Fruit fly (Drosophila melanogaster) whole organism, embryonic: ENCODE data around the gene CG13766.

Experiments
- Abd-B ChIP-seq: fragments of 200-800 bp; sonication (Bioruptor generic); optimal IDR thresholded peaks from 2 replicates; lab custom pipeline; 2018; ENCODE audit warnings: missing biosample characterization, mild to moderate bottlenecking, missing genetic modification characterization, moderate library complexity
- Asciz ChIP-seq: fragments of 200-800 bp; sonication (Bioruptor generic); optimal IDR thresholded peaks from 2 replicates; lab custom pipeline; 2017; ENCODE audit warnings: missing biosample characterization, mild to moderate bottlenecking, missing genetic modification characterization, missing genetic modification reagents
- B-H2 ChIP-seq: fragments of 200-800 bp; sonication (Bioruptor generic); optimal IDR thresholded peaks from 2 replicates; lab custom pipeline; 2018; ENCODE audit warnings: missing biosample characterization, mild to moderate bottlenecking, missing genetic modification characterization
- CG10366 ChIP-seq: fragments of 200-800 bp; sonication (Bioruptor generic); IDR thresholded peaks from 2 replicates; pipeline ENCODE4 v1.3.6; 2022; ENCODE audit warnings: missing biosample characterization, missing genetic modification characterization
- CG10462 ChIP-seq: fragments of 200-800 bp; sonication (Bioruptor generic); optimal IDR thresholded peaks from 2 replicates; lab custom pipeline; 2016; ENCODE audit warnings: missing biosample characterization, missing genetic modification characterization
- CG10565 ChIP-seq: fragments of 200-800 bp; sonication (Bioruptor generic); optimal IDR thresholded peaks from 3 replicates; lab custom pipeline; 2016; ENCODE audit warnings: missing biosample characterization, mild to moderate bottlenecking, missing genetic modification characterization
- CG11560 ChIP-seq: fragments of 200-800 bp; sonication (Bioruptor generic); IDR thresholded peaks from 3 replicates; pipeline ENCODE4 v1.3.6; 2022; ENCODE audit warnings: missing biosample characterization, missing genetic modification characterization
- CG11695 ChIP-seq: fragments of 200-800 bp; sonication (Bioruptor generic); IDR thresholded peaks from 3 replicates; pipeline ENCODE4 v1.3.6; 2022; ENCODE audit warnings: missing biosample characterization, missing genetic modification characterization
- CG12104 ChIP-seq: fragments of 200-800 bp; sonication (Bioruptor generic); optimal IDR thresholded peaks from 3 replicates; lab custom pipeline; 2016; ENCODE audit warnings: missing biosample characterization, missing genetic modification characterization
- CG12659 ChIP-seq: fragments of 200-800 bp; sonication (Bioruptor generic); optimal IDR thresholded peaks from 3 replicates; lab custom pipeline; 2017; ENCODE audit warnings: mild to moderate bottlenecking, missing biosample characterization, missing genetic modification reagents, missing genetic modification characterization
- CG13123 ChIP-seq: fragments of 200-800 bp; sonication (Bioruptor generic); optimal IDR thresholded peaks from 2 replicates; lab custom pipeline; 2016; ENCODE audit warnings: missing biosample characterization, missing genetic modification characterization
- CG15073 ChIP-seq: fragments of 200-800 bp; sonication (Bioruptor generic); optimal IDR thresholded peaks from 2 replicates; lab custom pipeline; 2016; ENCODE audit warnings: missing biosample characterization, missing genetic modification characterization
- CG17912 ChIP-seq: fragments of 200-800 bp; sonication (Bioruptor generic); optimal IDR thresholded peaks from 2 replicates; lab custom pipeline; 2018; ENCODE audit warnings: missing biosample characterization, mild to moderate bottlenecking, missing genetic modification characterization
- CG31365 ChIP-seq: fragments of 200-800 bp; sonication (Bioruptor generic); optimal IDR thresholded peaks from 2 replicates; lab custom pipeline; 2018; ENCODE audit warnings: missing biosample characterization, mild to moderate bottlenecking, missing genetic modification characterization
- CG4328 ChIP-seq: fragments of 200-800 bp; sonication (Bioruptor generic); optimal IDR thresholded peaks from 3 replicates; lab custom pipeline; 2017; ENCODE audit warnings: missing biosample characterization, missing genetic modification reagents, missing genetic modification characterization
- CG4424 ChIP-seq: fragments of 200-800 bp; sonication (Bioruptor generic); optimal IDR thresholded peaks from 3 replicates; lab custom pipeline; 2016; ENCODE audit warnings: missing biosample characterization, missing genetic modification characterization
- CG4707 ChIP-seq: fragments of 200-800 bp; sonication (Bioruptor generic); optimal IDR thresholded peaks from 2 replicates; lab custom pipeline; 2018; ENCODE audit warnings: missing biosample characterization, mild to moderate bottlenecking, missing genetic modification characterization, moderate library complexity
- CG7963 ChIP-seq: fragments of 200-800 bp; sonication (Bioruptor generic); IDR thresholded peaks from 3 replicates; pipeline ENCODE4 v1.3.6; 2022; ENCODE audit warnings: missing biosample characterization, missing genetic modification characterization; ENCODE audit not compliant: partially characterized antibody
- CG8290 ChIP-seq, 3 experiments: fragments of 200-800 bp; sonication (Bioruptor generic); optimal IDR thresholded peaks; 2 replicates each; lab custom pipeline; 2016 to 2019; ENCODE audit warnings: missing biosample characterization in 3 of 3, missing genetic modification characterization in 3 of 3, mild to moderate bottlenecking in 2 of 3, moderate library complexity in 1 of 3
- CG8765 ChIP-seq: fragments of 200-800 bp; sonication (Bioruptor generic); IDR thresholded peaks from 2 replicates; pipeline ENCODE4 v1.3.6; 2022; ENCODE audit warnings: missing biosample characterization, missing genetic modification characterization
- CG8924 ChIP-seq: fragments of 200-800 bp; optimal IDR thresholded peaks from 3 replicates; lab custom pipeline; 2019; ENCODE audit warnings: missing biosample characterization, mild to moderate bottlenecking, missing genetic modification characterization, moderate library complexity
- CG9817 ChIP-seq: fragments of 200-800 bp; sonication (Bioruptor generic); optimal IDR thresholded peaks from 2 replicates; lab custom pipeline; 2018; ENCODE audit warnings: missing biosample characterization, mild to moderate bottlenecking, missing genetic modification characterization, moderate library complexity
- CTCF ChIP-seq: fragments of 200-800 bp; sonication (Bioruptor generic); optimal IDR thresholded peaks from 2 replicates; lab custom pipeline; 2017; ENCODE audit warnings: missing biosample characterization, mild to moderate bottlenecking, missing genetic modification characterization, moderate library complexity
- CkIIα-i1 ChIP-seq: fragments of 200-800 bp; sonication (Bioruptor generic); IDR thresholded peaks from 2 replicates; pipeline ENCODE4 v1.3.6; 2022; ENCODE audit warnings: missing biosample characterization, missing genetic modification characterization
- D ChIP-seq, 2 experiments: fragments of 200-800 bp in 1 of 2; fragments of >200 bp in 1 of 2; sonication (Bioruptor generic) in 1 of 2; optimal IDR thresholded peaks; 2 replicates in 1 of 2; 3 replicates in 1 of 2; lab custom pipeline; 2017; ENCODE audit warnings: mild to moderate bottlenecking in 1 of 2, missing biosample characterization in 1 of 2, missing genetic modification characterization in 1 of 2, missing genetic modification reagents in 1 of 2
- Deaf1 ChIP-seq: fragments of 200-800 bp; optimal IDR thresholded peaks from 3 replicates; lab custom pipeline; 2019; ENCODE audit warnings: missing biosample characterization, mild to moderate bottlenecking, missing genetic modification characterization, moderate library complexity
- HLH54F ChIP-seq: fragments of 200-800 bp; sonication (Bioruptor generic); optimal IDR thresholded peaks from 3 replicates; lab custom pipeline; 2016; ENCODE audit warnings: missing biosample characterization, missing genetic modification characterization
- HmgD ChIP-seq: fragments of 200-800 bp; sonication (Bioruptor generic); optimal IDR thresholded peaks from 3 replicates; lab custom pipeline; 2016; ENCODE audit warnings: missing biosample characterization, missing genetic modification characterization
- HmgZ ChIP-seq: fragments of 200-800 bp; sonication (Bioruptor generic); optimal IDR thresholded peaks from 2 replicates; lab custom pipeline; 2018; ENCODE audit warnings: missing biosample characterization, mild to moderate bottlenecking, missing genetic modification characterization
- Nf-YC ChIP-seq: fragments of 200-800 bp; optimal IDR thresholded peaks from 3 replicates; lab custom pipeline; 2019; ENCODE audit warnings: missing biosample characterization, mild to moderate bottlenecking, missing genetic modification characterization, moderate library complexity
- Oaz ChIP-seq: fragments of 200-800 bp; sonication (Bioruptor generic); IDR thresholded peaks from 2 replicates; pipeline ENCODE4 v1.3.6; 2022; ENCODE audit warnings: missing biosample characterization, missing genetic modification characterization
- Side ChIP-seq: fragments of 200-800 bp; sonication (Bioruptor generic); optimal IDR thresholded peaks from 2 replicates; lab custom pipeline; 2016; ENCODE audit warnings: missing biosample characterization, missing genetic modification characterization
- Xrp1 ChIP-seq: fragments of 200-800 bp; sonication (Bioruptor generic); IDR thresholded peaks from 2 replicates; pipeline ENCODE4 v1.3.6; 2022; ENCODE audit warnings: missing biosample characterization, missing genetic modification characterization
- abd-A ChIP-seq: fragments of 200-800 bp; sonication (Bioruptor generic); optimal IDR thresholded peaks from 3 replicates; lab custom pipeline; 2019; ENCODE audit warnings: missing biosample characterization, mild to moderate bottlenecking, missing genetic modification characterization, moderate library complexity
- az2 ChIP-seq: fragments of 200-800 bp; sonication (Bioruptor generic); optimal IDR thresholded peaks from 3 replicates; lab custom pipeline; 2016; ENCODE audit warnings: missing biosample characterization, missing genetic modification characterization
- cwo ChIP-seq: fragments of 200-800 bp; sonication (Bioruptor generic); optimal IDR thresholded peaks from 3 replicates; lab custom pipeline; 2017; ENCODE audit warnings: missing biosample characterization, missing genetic modification characterization, mild to moderate bottlenecking, moderate library complexity, missing genetic modification reagents
- gsb ChIP-seq: fragments of 200-800 bp; sonication (Bioruptor generic); IDR thresholded peaks from 2 replicates; pipeline ENCODE4 v1.3.6; 2022; ENCODE audit warnings: missing biosample characterization, missing genetic modification characterization
- ind ChIP-seq: fragments of 200-800 bp; sonication (Bioruptor generic); optimal IDR thresholded peaks from 3 replicates; lab custom pipeline; 2016; ENCODE audit warnings: missing biosample characterization, missing genetic modification characterization
- inv ChIP-seq: fragments of 200-800 bp; sonication (Bioruptor generic); IDR thresholded peaks from 2 replicates; pipeline ENCODE4 v1.3.6; 2022; ENCODE audit warnings: missing biosample characterization, missing genetic modification characterization; ENCODE audit not compliant: partially characterized antibody
- jumu ChIP-seq: fragments of 200-800 bp; sonication (Bioruptor generic); optimal IDR thresholded peaks from 3 replicates; lab custom pipeline; 2016; ENCODE audit warnings: missing biosample characterization, missing genetic modification characterization
- kni ChIP-seq: fragments of 200-800 bp; sonication (Bioruptor generic); optimal IDR thresholded peaks from 3 replicates; lab custom pipeline; 2017; ENCODE audit warnings: mild to moderate bottlenecking, missing biosample characterization, missing genetic modification reagents, missing genetic modification characterization
- lbe ChIP-seq: fragments of 200-800 bp; sonication (Bioruptor generic); optimal IDR thresholded peaks from 2 replicates; lab custom pipeline; 2016; ENCODE audit warnings: missing biosample characterization, mild to moderate bottlenecking, missing genetic modification characterization
- nau ChIP-seq: fragments of 200-800 bp; sonication (Bioruptor generic); optimal IDR thresholded peaks from 3 replicates; lab custom pipeline; 2017; ENCODE audit warnings: missing biosample characterization, mild to moderate bottlenecking, missing genetic modification characterization, missing genetic modification reagents
- stwl ChIP-seq: fragments of 200-800 bp; sonication (Bioruptor generic); optimal IDR thresholded peaks from 3 replicates; lab custom pipeline; 2018; ENCODE audit warnings: missing biosample characterization, mild to moderate bottlenecking, missing genetic modification characterization, moderate library complexity
- toy ChIP-seq: fragments of 200-800 bp; sonication (Bioruptor generic); IDR thresholded peaks from 2 replicates; pipeline ENCODE4 v1.3.6; 2022; ENCODE audit warnings: missing biosample characterization, missing genetic modification characterization
- unc-4 ChIP-seq: fragments of 200-800 bp; sonication (Bioruptor generic); IDR thresholded peaks from 2 replicates; pipeline ENCODE4 v1.3.6; 2022; ENCODE audit warnings: missing biosample characterization, missing genetic modification characterization; ENCODE audit not compliant: partially characterized antibody
- vnd ChIP-seq: fragments of 200-800 bp; sonication (Bioruptor generic); IDR thresholded peaks from 3 replicates; pipeline ENCODE4 v1.3.6; 2022; ENCODE audit warnings: missing biosample characterization, missing genetic modification characterization; ENCODE audit not compliant: partially characterized antibody
- wek ChIP-seq: fragments of 200-800 bp; sonication (Bioruptor generic); optimal IDR thresholded peaks from 3 replicates; lab custom pipeline; 2018; ENCODE audit warnings: missing biosample characterization, mild to moderate bottlenecking, missing genetic modification characterization, moderate library complexity

The CG13766 gene

DNA sequence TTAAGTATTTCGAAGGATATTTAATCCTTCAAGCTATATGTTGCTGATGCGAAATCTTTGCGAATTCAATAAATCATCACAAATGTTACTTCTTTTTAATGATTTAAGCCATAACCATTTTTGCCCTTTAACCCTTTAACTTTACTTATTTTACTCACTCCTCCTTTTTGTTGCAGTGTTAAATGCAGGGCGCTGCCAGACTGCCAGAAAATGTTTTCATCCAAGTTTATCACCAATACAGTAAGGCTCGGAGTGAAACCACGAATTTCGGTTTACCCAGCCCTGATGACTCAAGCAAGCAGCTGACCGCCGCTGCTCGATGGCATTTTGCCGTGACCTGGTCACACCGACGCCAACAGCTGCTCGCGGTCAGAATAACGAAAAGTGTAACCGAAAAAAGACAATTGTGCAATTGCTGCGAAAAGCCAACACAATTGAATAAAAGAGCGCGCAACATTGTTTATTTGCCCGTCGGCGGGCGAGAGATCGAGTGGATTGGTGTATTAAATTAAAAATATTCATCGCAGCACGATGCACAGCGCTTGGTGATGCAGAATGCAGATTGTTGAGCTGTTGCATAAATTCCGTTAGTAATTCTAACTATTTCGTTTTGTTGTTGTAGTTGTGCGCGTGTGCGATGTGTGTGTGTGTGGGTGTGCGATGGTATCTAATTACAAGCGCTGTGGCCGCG lies 44.8 kb upstream of the CG13766 start, which contains the start of gene CG11050 (continued):
- TF ChIP-seq CG7963 (no peak; the same call in 2 of the 3 replicates), Xrp1 (GFP tag; lab: Robert Waterston, UW) (peak; percentile 75), CG11560 (tag; lab: Robert Waterston, UW) (peak; percentile 60; the same call in 2 of the 3 replicates), az2 (peak; percentile 83), stwl (tag; lab: Kevin White, UChicago) (peak; percentile 96), CG12659 (GFP tag; lab: Kevin White, UChicago) (peak; percentile 84), CG10366 (GFP tag; lab: Robert Waterston, UW) (peak; percentile 72), HmgZ (tag; lab: Kevin White, UChicago) (peak; percentile 87), Nf-YC (tag; lab: Kevin White, UChicago) (peak; percentile 47), CG12104 (no peak), CG11695 (GFP tag; lab: Robert Waterston, UW) (0 out of 3 replicates have a peak, but pooled peaks have one; percentile 37), jumu (GFP tag; lab: Kevin White, UChicago) (peak; percentile 80), nau (GFP tag; lab: Kevin White, UChicago) (peak; percentile 20), HLH54F (GFP tag; lab: Kevin White, UChicago) (peak; percentile 84), unc-4 (peak; percentile 48; the same call in 1 of the 2 replicates), CkIIα-i1 (GFP tag; lab: Robert Waterston, UW) (no peak), CG8924 (tag; lab: Kevin White, UChicago) (peak; percentile 59), inv (GFP tag; lab: Robert Waterston, UW) (peak; percentile 36; the same call in 1 of the 2 replicates), gsb (GFP tag; lab: Robert Waterston, UW) (peak; percentile 55; the same call in 1 of the 2 replicates), CG10462 (GFP tag; lab: Kevin White, UChicago) (peak; percentile 30), Oaz (GFP tag; lab: Robert Waterston, UW) (peak; percentile 56; the same call in 1 of the 2 replicates), vnd (GFP tag; lab: Robert Waterston, UW) (no peak), CG15073 (GFP tag; lab: Kevin White, UChicago) (peak; percentile 58), D (optimal IDR thresholded peaks at IDR 0.05; lab: Kevin White, UChicago) (no peak), D (GFP tag; optimal IDR thresholded peaks at IDR 0.05; lab: Kevin White, UChicago) (no peak), Side (peak; percentile 81), HmgD (GFP tag; lab: Kevin White, UChicago) (peak; percentile 97), toy (GFP tag; lab: Robert Waterston, UW) (0 out of 2 replicates have a peak, but pooled peaks have one; percentile 19), ind (GFP tag; lab: Kevin White, UChicago) (peak; percentile 77), CG4328 (GFP tag; lab: Kevin White, UChicago) (no peak), CG9817 (tag; lab: Kevin White, UChicago) (peak; percentile 63), kni (no peak), CG17912 (peak; percentile 57), CG8765 (GFP tag; lab: Robert Waterston, UW) (peak; percentile 66), CG4424 (GFP tag; lab: Kevin White, UChicago) (peak; percentile 80), CG10565 (no peak), CG4707 (GFP tag; lab: Kevin White, UChicago) (peak; percentile 66), lbe (no peak), CG13123 (GFP tag; lab: Kevin White, UChicago) (peak; percentile 65), cwo (GFP tag; lab: Kevin White, UChicago) (peak; percentile 62), CG8290 (GFP tag; optimal IDR thresholded peaks at IDR 0.05; lab: Kevin White, UChicago) (peak; percentile 82), CG8290 (tag; optimal IDR thresholded peaks at IDR 0.05; lab: Kevin White, UChicago) (peak in 1 of 2 experiments; percentile 98), CTCF (peak; percentile 72), B-H2 (GFP tag; lab: Kevin White, UChicago) (peak; percentile 58), Deaf1 (tag; lab: Kevin White, UChicago) (peak; percentile 41), abd-A (peak; percentile 64), Abd-B (GFP tag; lab: Kevin White, UChicago) (no peak), Asciz (GFP tag; lab: Kevin White, UChicago) (peak; percentile 67), wek (peak; percentile 48), CG31365 (tag; lab: Kevin White, UChicago) (peak; percentile 65)
